Worm (Caenorhabditis elegans): Measurements from ENCODE around the gene Y32H12A.6.

DNA sequence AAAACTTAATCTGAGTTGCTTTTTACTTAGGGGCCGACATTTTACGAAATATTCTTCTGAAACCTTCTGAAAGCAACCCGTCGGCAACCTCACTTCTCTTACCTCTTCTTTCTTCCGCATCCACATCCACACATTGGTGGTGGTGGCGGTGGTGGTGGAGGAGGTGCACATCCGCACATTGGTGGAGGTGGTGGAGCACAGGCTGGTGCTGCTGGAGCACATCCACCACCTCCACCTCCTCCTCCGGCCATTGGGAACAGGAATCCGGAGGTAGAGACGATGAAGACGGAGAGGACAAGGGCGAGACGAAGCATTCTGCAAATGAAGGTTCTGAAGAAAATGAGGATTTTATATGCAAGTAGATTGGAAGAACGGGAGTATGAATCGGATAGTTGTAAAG is 31.7 kb upstream of the Y32H12A.6 start, which contains the start of gene grl-22:
- TF ChIP-seq flt-1 (GFP tag; IDR thresholded peaks at IDR 0.05) (no peak), T22C8.4 (GFP tag; IDR thresholded peaks at IDR 0.05) (no peak), tab-1 (GFP tag; IDR thresholded peaks at IDR 0.05) (no peak), cog-1 (tag; optimal IDR thresholded peaks at IDR 0.05) (no peak), klf-2 (GFP tag; conservative IDR thresholded peaks at IDR 0.05) (no peak)
